Worm (Caenorhabditis elegans) whole organism, L4 larva: Measurements from ENCODE around the gene pri-1.

Source experiments
- F44E2.7 ChIP-seq: fragments of 200-800 bp; sonication (Bioruptor generic); IDR thresholded peaks from 2 replicates; pipeline ENCODE4 v2.1.2; 2022; ENCODE audit warnings: missing genetic modification characterization, missing compliant biosample characterization
- F49E8.2 ChIP-seq: sonication (generic microtip); optimal IDR thresholded peaks from 2 replicates; lab custom pipeline; 2016; ENCODE audit warnings: missing compliant biosample characterization, mild to moderate bottlenecking, missing genetic modification characterization, borderline replicate concordance
- Y105C5A.15 ChIP-seq: fragments of 200-800 bp; sonication (Bioruptor generic); IDR thresholded peaks from 2 replicates; pipeline ENCODE4 v1.3.6; 2022; ENCODE audit warnings: missing genetic modification characterization, missing compliant biosample characterization
- ceh-44 ChIP-seq: fragments of 200-800 bp; sonication (Bioruptor generic); IDR thresholded peaks from 2 replicates; pipeline ENCODE4 v1.3.6; 2022; ENCODE audit warnings: missing genetic modification reagents, missing genetic modification characterization, missing compliant biosample characterization
- fkh-10 ChIP-seq: fragments of 150-350 bp; optimal IDR thresholded peaks from 2 replicates; lab custom pipeline; 2014; ENCODE audit warnings: missing biosample characterization, missing genetic modification reagents, missing genetic modification characterization
- hlh-30 ChIP-seq: sonication (generic microtip); optimal IDR thresholded peaks from 2 replicates; lab custom pipeline; 2017; ENCODE audit warnings: antibody characterized with exemption, mild to moderate bottlenecking, missing genetic modification characterization, missing compliant biosample characterization; ENCODE audit not compliant: insufficient read depth
- jun-1 ChIP-seq: fragments of 150-350 bp; optimal IDR thresholded peaks from 2 replicates; lab custom pipeline; 2014; ENCODE audit warnings: missing biosample characterization, missing genetic modification reagents, missing genetic modification characterization
- nhr-77 ChIP-seq: fragments of 150-350 bp; optimal IDR thresholded peaks from 2 replicates; lab custom pipeline; 2014; ENCODE audit warnings: missing biosample characterization, missing genetic modification characterization
- unc-39 ChIP-seq: sonication (generic microtip); optimal IDR thresholded peaks from 2 replicates; lab custom pipeline; 2017; ENCODE audit warnings: missing biosample characterization, missing genetic modification characterization
- ztf-11 ChIP-seq: fragments of 150-350 bp; optimal IDR thresholded peaks from 2 replicates; lab custom pipeline; 2014; ENCODE audit warnings: missing biosample characterization, missing genetic modification characterization

ce11 chrIII:9590212-9590611 is 23.9 kb downstream of the pri-1 start:
- TF ChIP-seq fkh-10 (GFP tag; lab: Kevin White, UChicago) (no peak), unc-39 (tag; lab: Kevin White, UChicago) (no peak), nhr-77 (tag; lab: Kevin White, UChicago) (peak; percentile 64), hlh-30 (tag; lab: Kevin White, UChicago) (no peak), F44E2.7 (GFP tag; lab: Robert Waterston, UW) (no peak), ztf-11 (no peak), jun-1 (no peak), F49E8.2 (tag; lab: Kevin White, UChicago) (no peak), ceh-44 (GFP tag; lab: Robert Waterston, UW) (no peak), Y105C5A.15 (GFP tag; lab: Robert Waterston, UW) (no peak)
